Worm (Caenorhabditis elegans): ENCODE measurements around the gene snr-1.

snr-1 gene

DNA sequence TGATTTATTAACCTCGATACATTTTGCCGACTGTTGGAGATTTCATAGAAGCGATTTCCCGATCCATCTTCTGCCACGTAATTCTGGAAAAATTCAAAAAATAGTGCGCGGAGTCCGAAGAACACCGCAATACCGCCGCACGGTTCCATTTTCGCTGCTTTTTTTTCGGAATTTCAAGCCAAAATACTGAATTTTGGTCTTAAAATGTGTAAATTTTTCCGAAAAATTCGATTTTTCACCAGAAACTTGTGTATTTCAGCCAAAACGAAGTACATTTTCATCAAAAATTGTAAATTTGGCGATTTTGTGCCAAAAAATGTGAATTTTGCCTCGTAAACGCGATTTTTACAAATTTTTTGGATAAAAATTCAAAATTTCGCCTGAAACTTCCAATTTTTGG lies 15.3 kb downstream of the snr-1 start:
- no peak for TF ChIP-seq snpc-4 (tag; optimal IDR thresholded peaks at IDR 0.05)
- no peak for TF ChIP-seq nhr-237 (tag; optimal IDR thresholded peaks at IDR 0.05)
- no peak for TF ChIP-seq sem-4 (tag; optimal IDR thresholded peaks at IDR 0.05)
- no peak for TF ChIP-seq nhr-25 (tag; optimal IDR thresholded peaks at IDR 0.05)
- TF ChIP-seq ZK546.5 (tag; optimal IDR thresholded peaks at IDR 0.05), result no peak
- no peak for TF ChIP-seq C34F6.9 (tag; optimal IDR thresholded peaks at IDR 0.05)
- TF ChIP-seq nhr-23 (tag; optimal IDR thresholded peaks at IDR 0.05), result no peak
- no peak for TF ChIP-seq ztf-1 (GFP tag; conservative IDR thresholded peaks at IDR 0.05)
- no peak for TF ChIP-seq dmd-4 (tag; optimal IDR thresholded peaks at IDR 0.05)
- TF ChIP-seq ama-1 (optimal IDR thresholded peaks at IDR 0.05), result no peak
- no peak for TF ChIP-seq aly-2 (tag; optimal IDR thresholded peaks at IDR 0.05)
- TF ChIP-seq lin-39 (tag; optimal IDR thresholded peaks at IDR 0.05), result no peak
- TF ChIP-seq mdl-1 (tag; optimal IDR thresholded peaks at IDR 0.05), result no peak
- TF ChIP-seq crh-2 (tag; optimal IDR thresholded peaks at IDR 0.05), result no peak

DNA sequence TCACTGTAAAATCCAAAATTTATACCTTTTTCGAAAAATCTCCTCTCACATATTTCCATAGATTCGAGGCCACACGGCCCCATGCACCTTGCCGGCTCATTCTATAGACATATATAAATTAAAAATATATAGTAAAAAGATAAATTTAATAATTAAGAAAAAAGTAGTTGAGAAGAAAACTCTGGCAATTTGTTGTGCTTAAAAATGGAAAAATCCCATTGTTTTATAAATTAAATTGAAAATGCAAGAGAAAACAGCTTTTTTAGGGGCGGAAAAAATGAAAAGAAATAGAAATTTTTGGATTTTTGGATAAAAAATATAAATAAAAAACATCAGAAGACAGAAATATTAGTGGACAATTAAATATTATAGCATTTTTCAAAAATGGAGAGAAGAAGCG lies 15.8 kb downstream of the snr-1 start, which contains the start of gene Y116A8C.30:
TSS of gene Y116A8C.30 (minus strand) at position 101 of the 400 bp plus-strand sequence.
- TF ChIP-seq nhr-129 (tag; optimal IDR thresholded peaks at IDR 0.05) (no peak), nhr-23 (tag; optimal IDR thresholded peaks at IDR 0.05) (no peak), nhr-25 (tag; optimal IDR thresholded peaks at IDR 0.05) (no peak), elt-3 (tag; optimal IDR thresholded peaks at IDR 0.05) (no peak), aly-2 (tag; optimal IDR thresholded peaks at IDR 0.05) (no peak), peb-1 (tag; optimal IDR thresholded peaks at IDR 0.05) (no peak), crh-2 (tag; optimal IDR thresholded peaks at IDR 0.05) (no peak), mdl-1 (tag; optimal IDR thresholded peaks at IDR 0.05) (no peak), lin-11 (tag; optimal IDR thresholded peaks at IDR 0.05) (no peak)

DNA sequence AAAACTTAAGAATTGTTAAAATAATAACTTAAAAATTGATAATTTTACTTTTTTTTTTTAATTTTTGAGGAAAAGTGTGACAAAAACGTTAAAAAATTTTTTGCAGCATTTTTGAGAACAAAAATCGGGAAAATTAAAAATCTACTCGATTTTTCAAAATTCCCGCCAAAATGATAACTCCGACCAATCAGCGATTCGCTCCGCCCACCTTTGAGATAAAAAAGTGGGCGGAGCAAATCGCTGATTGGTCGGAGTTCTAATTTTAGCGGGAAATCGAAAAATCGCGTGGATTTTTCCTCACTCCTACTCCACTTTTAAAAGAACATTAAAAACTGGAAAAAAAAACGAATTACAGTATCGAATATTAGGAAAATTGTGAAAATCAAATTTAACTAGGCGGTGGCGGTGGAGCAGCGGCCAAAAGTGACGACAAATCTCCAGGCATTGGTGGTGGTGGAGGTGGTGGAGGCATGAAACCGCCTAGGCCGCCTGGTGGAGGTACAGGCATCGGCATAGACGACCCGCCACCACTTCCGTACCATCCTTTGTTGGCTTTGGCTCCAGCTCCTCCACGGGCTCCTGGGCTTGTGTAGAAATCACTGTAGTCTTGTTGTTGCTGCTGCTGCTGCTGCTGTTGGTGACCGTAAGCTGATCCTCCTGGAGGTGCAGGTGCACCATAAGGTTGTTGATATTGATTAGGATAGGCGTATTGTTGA lies 16.5 kb downstream of the snr-1 start:
- TF ChIP-seq fos-1 (tag; optimal IDR thresholded peaks at IDR 0.05) (no peak), unc-39 (tag; optimal IDR thresholded peaks at IDR 0.05) (no peak), nhr-21 (tag; optimal IDR thresholded peaks at IDR 0.05) (no peak), dmd-4 (tag; optimal IDR thresholded peaks at IDR 0.05) (no peak), lsy-2 (tag; optimal IDR thresholded peaks at IDR 0.05) (no peak), C34F6.9 (tag; optimal IDR thresholded peaks at IDR 0.05) (no peak), elt-1 (tag; optimal IDR thresholded peaks at IDR 0.05) (no peak), mbf-1 (tag; optimal IDR thresholded peaks at IDR 0.05) (no peak), nhr-23 (tag; optimal IDR thresholded peaks at IDR 0.05) (no peak), nhr-25 (tag; optimal IDR thresholded peaks at IDR 0.05) (no peak), egl-27 (tag; optimal IDR thresholded peaks at IDR 0.05) (no peak), mdl-1 (tag; optimal IDR thresholded peaks at IDR 0.05) (no peak), ceh-82 (tag; optimal IDR thresholded peaks at IDR 0.05) (no peak), sma-3 (GFP tag; optimal IDR thresholded peaks at IDR 0.05) (no peak), ztf-1 (GFP tag; conservative IDR thresholded peaks at IDR 0.05) (no peak), nhr-129 (tag; optimal IDR thresholded peaks at IDR 0.05) (no peak), alr-1 (tag; optimal IDR thresholded peaks at IDR 0.05) (no peak)

DNA sequence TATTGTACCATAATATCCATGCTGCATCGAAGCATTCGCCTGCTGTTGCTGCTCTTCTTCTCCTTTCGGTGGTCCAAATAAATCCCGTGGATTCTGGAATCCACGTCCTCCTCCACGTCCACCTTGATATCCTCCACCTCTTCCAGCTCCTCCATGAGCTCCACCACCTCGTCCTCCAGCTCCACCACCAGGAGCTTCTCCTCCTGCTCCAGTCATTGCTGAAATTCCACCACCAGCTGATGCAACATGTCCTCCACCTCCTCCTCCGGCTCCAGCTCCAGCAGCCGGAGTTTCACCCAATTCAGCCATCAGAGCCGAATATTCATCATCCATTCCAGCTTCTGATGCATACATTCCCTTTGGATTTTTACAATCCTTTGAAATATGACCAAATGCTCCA lies 17.7 kb downstream of the snr-1 start:
- TF ChIP-seq blmp-1 (tag; optimal IDR thresholded peaks at IDR 0.05; ENCODE audit: insufficient read depth) (no peak), sem-4 (tag; optimal IDR thresholded peaks at IDR 0.05) (no peak), sma-9 (GFP tag; optimal IDR thresholded peaks at IDR 0.05) (no peak), sma-9 (tag; optimal IDR thresholded peaks at IDR 0.05) (no peak), lin-11 (tag; optimal IDR thresholded peaks at IDR 0.05) (no peak), F13H6.1 (tag; optimal IDR thresholded peaks at IDR 0.05) (no peak), nhr-25 (tag; optimal IDR thresholded peaks at IDR 0.05) (no peak), nhr-10 (tag; optimal IDR thresholded peaks at IDR 0.05) (no peak), skn-1 (tag; optimal IDR thresholded peaks at IDR 0.05) (no peak), sma-3 (GFP tag; optimal IDR thresholded peaks at IDR 0.05) (no peak), ama-1 (optimal IDR thresholded peaks at IDR 0.05) (no peak), elt-3 (tag; optimal IDR thresholded peaks at IDR 0.05) (no peak), snpc-4 (tag; optimal IDR thresholded peaks at IDR 0.05) (no peak), unc-62 (GFP tag; optimal IDR thresholded peaks at IDR 0.05) (no peak), egl-27 (tag; optimal IDR thresholded peaks at IDR 0.05) (no peak), nhr-12 (tag; optimal IDR thresholded peaks at IDR 0.05) (no peak), lin-13 (GFP tag; optimal IDR thresholded peaks at IDR 0.05) (no peak)
